Worm (Caenorhabditis elegans): Measurements from ENCODE around the gene Y17G9B.2.
A peak's percentile ranks its signal among the peaks of the same experiment; 100 is the strongest.

Gene Y17G9B.2

DNA sequence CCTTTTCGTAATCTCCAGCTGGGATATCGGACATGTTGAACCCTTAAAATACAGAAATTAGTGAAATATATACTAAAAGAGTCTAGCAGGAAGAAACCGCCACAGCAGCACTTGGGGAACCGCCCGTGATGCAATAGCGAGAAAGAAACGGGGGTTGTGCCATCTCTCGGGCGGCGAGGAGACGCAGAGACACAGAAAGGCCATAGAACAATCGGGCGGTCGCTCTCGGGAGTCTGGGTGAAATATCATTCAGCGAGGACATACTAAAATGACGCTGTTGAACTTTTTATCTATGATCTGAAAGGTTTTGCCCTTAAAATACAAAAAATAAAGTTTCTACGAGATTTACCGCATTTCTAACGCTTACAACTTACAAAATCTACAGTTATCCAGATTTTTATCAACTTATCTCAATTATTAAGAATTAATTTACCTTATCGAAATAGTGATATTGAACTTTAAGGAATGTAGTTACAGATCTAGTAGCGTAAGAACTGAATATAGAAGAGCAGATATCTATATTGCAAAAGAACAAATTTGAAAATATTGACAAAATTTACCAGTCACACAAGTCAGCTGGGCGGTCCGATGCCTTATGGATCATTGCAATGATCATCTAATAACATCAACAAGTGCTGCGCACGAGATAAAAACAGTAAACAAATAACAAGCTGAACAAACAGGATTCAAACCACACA is 15.4 kb upstream of the Y17G9B.2 start, which contains the start of gene cyc-2.1:
TSS of gene cyc-2.1 (minus strand) at position 605 of the 698 bp plus-strand sequence.
- TF ChIP-seq rnt-1 (tag; optimal IDR thresholded peaks at IDR 0.05) (peak; percentile 45), elt-2 (tag; optimal IDR thresholded peaks at IDR 0.05) (peak; percentile 62), ceh-14 (tag; optimal IDR thresholded peaks at IDR 0.05) (no peak), lin-11 (tag; optimal IDR thresholded peaks at IDR 0.05) (no peak), tbx-2 (tag; optimal IDR thresholded peaks at IDR 0.05) (peak; percentile 9), unc-55 (GFP tag; optimal IDR thresholded peaks at IDR 0.05) (peak; percentile 22), sdc-2 (tag; optimal IDR thresholded peaks at IDR 0.05) (peak; percentile 27), ref-2 (tag; optimal IDR thresholded peaks at IDR 0.05) (peak; percentile 7), pha-2 (tag; optimal IDR thresholded peaks at IDR 0.05) (peak; percentile 28), unc-86 (tag; optimal IDR thresholded peaks at IDR 0.05) (no peak), fkh-6 (tag; optimal IDR thresholded peaks at IDR 0.05) (no peak), pqm-1 (tag; optimal IDR thresholded peaks at IDR 0.05) (peak; percentile 6), ceh-2 (tag; optimal IDR thresholded peaks at IDR 0.05) (no peak), ama-1 (optimal IDR thresholded peaks at IDR 0.05) (no peak), F13H6.1 (tag; optimal IDR thresholded peaks at IDR 0.05) (no peak), ceh-18 (tag; optimal IDR thresholded peaks at IDR 0.05) (peak; percentile 15), ceh-34 (tag; optimal IDR thresholded peaks at IDR 0.05) (peak; percentile 37), nfya-1 (tag; optimal IDR thresholded peaks at IDR 0.05) (peak; percentile 62), ceh-31 (tag; optimal IDR thresholded peaks at IDR 0.05) (peak; percentile 43)

ce11 chrIV:4749155-4749554 is 14.8 kb upstream of the Y17G9B.2 start:
- TF ChIP-seq gmeb-2 (tag; optimal IDR thresholded peaks at IDR 0.05) (no peak), eyg-1 (tag; optimal IDR thresholded peaks at IDR 0.05) (no peak), ceh-30 (tag; optimal IDR thresholded peaks at IDR 0.05) (no peak)

ce11 chrIV:4749728-4750278 is 14.1 kb upstream of the Y17G9B.2 start, which contains the start of the genes rpl-20 and Y17G9B.5:
TSS of gene rpl-20 (minus strand) at chrIV:4749778.
TSS of gene Y17G9B.5 (plus strand) at chrIV:4750240.
- peak; percentile 55 for TF ChIP-seq nhr-11 (tag; optimal IDR thresholded peaks at IDR 0.05)
- peak; percentile 76 for TF ChIP-seq ceh-19 (GFP tag; optimal IDR thresholded peaks at IDR 0.05)
- peak; percentile 98 for TF ChIP-seq unc-42 (tag; optimal IDR thresholded peaks at IDR 0.05)
- peak; percentile 61 for TF ChIP-seq tbx-7 (tag; optimal IDR thresholded peaks at IDR 0.05)
- TF ChIP-seq ceh-31 (tag; optimal IDR thresholded peaks at IDR 0.05): peak; percentile 93
- TF ChIP-seq syd-9 (tag; optimal IDR thresholded peaks at IDR 0.05): peak; percentile 71
- peak; percentile 41 for TF ChIP-seq Y22D7AL.16 (tag; optimal IDR thresholded peaks at IDR 0.05)
- no peak for TF ChIP-seq pha-4 (tag; optimal IDR thresholded peaks at IDR 0.05)
- peak; percentile 58 for TF ChIP-seq sox-4 (tag; optimal IDR thresholded peaks at IDR 0.05)
- TF ChIP-seq ceh-14 (tag; optimal IDR thresholded peaks at IDR 0.05): peak; percentile 93
- peak; percentile 45; the same call in 1 of the 2 replicates for TF ChIP-seq ceh-45 (GFP tag; IDR thresholded peaks at IDR 0.05)
- peak; percentile 72 for TF ChIP-seq K02D7.2 (tag; optimal IDR thresholded peaks at IDR 0.05)
- peak; percentile 60 for TF ChIP-seq lin-11 (tag; optimal IDR thresholded peaks at IDR 0.05)
- no peak for TF ChIP-seq nhr-232 (tag; optimal IDR thresholded peaks at IDR 0.05)
- TF ChIP-seq dve-1 (tag; optimal IDR thresholded peaks at IDR 0.05): peak; percentile 94
- peak; percentile 29 for TF ChIP-seq ceh-22 (tag; optimal IDR thresholded peaks at IDR 0.05)
- TF ChIP-seq sox-2 (GFP tag; IDR thresholded peaks at IDR 0.05): peak; percentile 89
- peak; percentile 97 for TF ChIP-seq tbx-2 (tag; optimal IDR thresholded peaks at IDR 0.05)
- TF ChIP-seq ceh-6 (GFP tag; optimal IDR thresholded peaks at IDR 0.05): peak; percentile 60
- peak; percentile 78 for TF ChIP-seq F13H6.1 (tag; optimal IDR thresholded peaks at IDR 0.05)
- TF ChIP-seq hlh-8 (tag; optimal IDR thresholded peaks at IDR 0.05): peak; percentile 72
- TF ChIP-seq ceh-24 (tag; optimal IDR thresholded peaks at IDR 0.05): peak; percentile 47
- TF ChIP-seq ref-2 (tag; optimal IDR thresholded peaks at IDR 0.05): peak; percentile 99
- peak; percentile 80 for TF ChIP-seq gmeb-2 (tag; optimal IDR thresholded peaks at IDR 0.05)
- peak; percentile 79 for TF ChIP-seq T23F11.4 (GFP tag; optimal IDR thresholded peaks at IDR 0.05)
- TF ChIP-seq eyg-1 (tag; optimal IDR thresholded peaks at IDR 0.05): peak; percentile 17
- TF ChIP-seq hlh-30 (tag; optimal IDR thresholded peaks at IDR 0.05; ENCODE audit: insufficient read depth): peak; percentile 75
- TF ChIP-seq npax-4 (tag; optimal IDR thresholded peaks at IDR 0.05): no peak
- TF ChIP-seq elt-4 (tag; optimal IDR thresholded peaks at IDR 0.05): no peak
- peak; percentile 63 for TF ChIP-seq ceh-2 (tag; optimal IDR thresholded peaks at IDR 0.05)
- peak; percentile 80 for TF ChIP-seq unc-3 (GFP tag; conservative IDR thresholded peaks at IDR 0.05)
- peak; percentile 83 for TF ChIP-seq unc-3 (tag; optimal IDR thresholded peaks at IDR 0.05)
- TF ChIP-seq ahr-1 (tag; optimal IDR thresholded peaks at IDR 0.05): peak; percentile 68
- TF ChIP-seq ceh-34 (tag; optimal IDR thresholded peaks at IDR 0.05): peak; percentile 98
- peak; percentile 93 for TF ChIP-seq ets-4 (tag; optimal IDR thresholded peaks at IDR 0.05)

All from whole organism, late embryonic.